Worm (Caenorhabditis elegans): Measurements from ENCODE around the gene R01H2.4.

DNA sequence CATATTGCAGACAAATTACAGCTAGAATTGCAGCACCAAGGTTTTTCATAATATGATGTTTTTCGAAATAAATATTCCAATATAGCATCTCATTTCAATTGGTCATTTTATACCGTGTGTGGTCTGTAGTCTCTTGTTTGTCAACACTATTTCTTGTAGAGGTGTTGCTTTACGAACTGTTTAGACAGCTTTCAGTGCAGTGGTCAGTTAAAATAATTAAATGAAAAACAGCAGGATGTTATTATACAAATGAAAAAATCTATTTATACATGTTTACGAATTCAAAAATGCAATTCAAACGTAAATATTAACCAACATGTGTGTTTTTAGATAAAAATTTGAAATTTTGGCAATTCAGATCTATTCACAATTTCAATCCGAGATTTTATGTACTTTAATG lies 47.7 kb upstream of the R01H2.4 start, which contains the start of gene B0280.7:
- no peak for TF ChIP-seq nhr-237 (tag; optimal IDR thresholded peaks at IDR 0.05)
- TF ChIP-seq sox-4 (tag; optimal IDR thresholded peaks at IDR 0.05), result no peak
- TF ChIP-seq nhr-77 (tag; optimal IDR thresholded peaks at IDR 0.05), result no peak
- TF ChIP-seq nhr-12 (tag; optimal IDR thresholded peaks at IDR 0.05), result no peak
- TF ChIP-seq ets-5 (GFP tag; IDR thresholded peaks at IDR 0.05), result no peak
- TF ChIP-seq lsy-2 (tag; optimal IDR thresholded peaks at IDR 0.05), result no peak
- no peak for TF ChIP-seq lin-35 (GFP tag; optimal IDR thresholded peaks at IDR 0.05)
- TF ChIP-seq mdl-1 (tag; optimal IDR thresholded peaks at IDR 0.05), result no peak
- no peak for TF ChIP-seq unc-62 (GFP tag; optimal IDR thresholded peaks at IDR 0.05)
